Worm (Caenorhabditis elegans) whole organism, mixed stage, embryonic: ENCODE measurements around the gene vps-41.
A peak's percentile ranks its signal among the peaks of the same experiment; 100 is the strongest.

Experiments
- M03D4.4 ChIP-seq: sonication (generic microtip); optimal IDR thresholded peaks from 2 replicates; lab custom pipeline; 2017; ENCODE audit warnings: mild to moderate bottlenecking, missing genetic modification characterization, missing compliant biosample characterization
- bed-3 ChIP-seq: fragments of 200-800 bp; sonication (Bioruptor generic); optimal IDR thresholded peaks from 3 replicates; lab custom pipeline; 2018; ENCODE audit warnings: mild to moderate bottlenecking, missing genetic modification characterization, moderate library complexity, missing compliant biosample characterization
- blmp-1 ChIP-seq: fragments of 150-350 bp; optimal IDR thresholded peaks from 2 replicates; lab custom pipeline; 2014; ENCODE audit warnings: missing biosample characterization, missing genetic modification characterization
- ceh-39 ChIP-seq: fragments of 150-350 bp; optimal IDR thresholded peaks from 2 replicates; lab custom pipeline; 2014; ENCODE audit warnings: missing biosample characterization, missing genetic modification characterization
- ceh-43 ChIP-seq: fragments of 200-800 bp; sonication (Bioruptor generic); optimal IDR thresholded peaks from 2 replicates; lab custom pipeline; 2018; ENCODE audit warnings: mild to moderate bottlenecking, missing genetic modification characterization, moderate library complexity, missing compliant biosample characterization
- ceh-83 ChIP-seq: fragments of 200-800 bp; sonication (Bioruptor generic); optimal IDR thresholded peaks from 2 replicates; lab custom pipeline; 2018; ENCODE audit warnings: mild to moderate bottlenecking, missing genetic modification characterization, missing compliant biosample characterization
- ces-1 ChIP-seq: fragments of 150-350 bp; optimal IDR thresholded peaks from 2 replicates; lab custom pipeline; 2014; ENCODE audit warnings: missing biosample characterization, missing genetic modification reagents, missing genetic modification characterization
- cnd-1 ChIP-seq: fragments of 200-800 bp; sonication (Bioruptor generic); optimal IDR thresholded peaks from 2 replicates; lab custom pipeline; 2018; ENCODE audit warnings: mild to moderate bottlenecking, missing genetic modification characterization, missing compliant biosample characterization
- drap-1 ChIP-seq: fragments of 200-800 bp; sonication (Bioruptor generic); optimal IDR thresholded peaks from 3 replicates; lab custom pipeline; 2018; ENCODE audit warnings: mild to moderate bottlenecking, missing genetic modification characterization, missing compliant biosample characterization
- elt-1 ChIP-seq: sonication (generic microtip); optimal IDR thresholded peaks from 2 replicates; lab custom pipeline; 2017; ENCODE audit warnings: missing genetic modification characterization, mild to moderate bottlenecking, missing compliant biosample characterization, antibody characterized with exemption, moderate library complexity, borderline replicate concordance; ENCODE audit not compliant: insufficient read depth
- elt-3 ChIP-seq: fragments of 150-350 bp; optimal IDR thresholded peaks from 2 replicates; lab custom pipeline; 2014; ENCODE audit warnings: missing biosample characterization, missing genetic modification characterization
- flh-1 ChIP-seq: fragments of 200-800 bp; sonication (Bioruptor generic); optimal IDR thresholded peaks from 2 replicates; lab custom pipeline; 2018; ENCODE audit warnings: mild to moderate bottlenecking, missing genetic modification characterization, moderate library complexity, missing compliant biosample characterization
- ham-2 ChIP-seq: fragments of 200-800 bp; sonication (Bioruptor generic); optimal IDR thresholded peaks from 2 replicates; lab custom pipeline; 2018; ENCODE audit warnings: mild to moderate bottlenecking, missing genetic modification characterization, missing compliant biosample characterization
- hlh-1 ChIP-seq: fragments of 150-350 bp; optimal IDR thresholded peaks from 2 replicates; lab custom pipeline; 2014; ENCODE audit warnings: missing biosample characterization, missing genetic modification reagents, missing genetic modification characterization
- lin-13 ChIP-seq: fragments of 150-350 bp; optimal IDR thresholded peaks from 2 replicates; lab custom pipeline; 2014; ENCODE audit warnings: missing biosample characterization, missing genetic modification characterization
- lin-32 ChIP-seq: fragments of 200-800 bp; sonication (Bioruptor generic); optimal IDR thresholded peaks from 2 replicates; lab custom pipeline; 2018; ENCODE audit warnings: mild to moderate bottlenecking, missing genetic modification characterization, missing compliant biosample characterization
- lsy-2 ChIP-seq: fragments of 150-350 bp; optimal IDR thresholded peaks from 2 replicates; lab custom pipeline; 2014; ENCODE audit warnings: missing biosample characterization, missing genetic modification characterization
- mab-5 ChIP-seq: fragments of 150-350 bp; optimal IDR thresholded peaks from 2 replicates; lab custom pipeline; 2014; ENCODE audit warnings: missing biosample characterization, missing genetic modification characterization
- mep-1 ChIP-seq: fragments of 150-350 bp; optimal IDR thresholded peaks from 2 replicates; lab custom pipeline; 2017; ENCODE audit warnings: missing biosample characterization, missing genetic modification reagents, missing genetic modification characterization, inconsistent platforms
- mls-2 ChIP-seq: sonication (generic microtip); optimal IDR thresholded peaks from 2 replicates; lab custom pipeline; 2016; ENCODE audit warnings: mild to moderate bottlenecking, missing genetic modification characterization, moderate library complexity, missing compliant biosample characterization
- nhr-12 ChIP-seq: fragments of 150-350 bp; optimal IDR thresholded peaks from 2 replicates; lab custom pipeline; 2014; ENCODE audit warnings: missing biosample characterization, missing genetic modification characterization
- nhr-2 ChIP-seq: fragments of 150-350 bp; optimal IDR thresholded peaks from 2 replicates; lab custom pipeline; 2014; ENCODE audit warnings: missing biosample characterization, missing genetic modification characterization
- nhr-237 ChIP-seq: fragments of 150-350 bp; optimal IDR thresholded peaks from 2 replicates; lab custom pipeline; 2014; ENCODE audit warnings: missing biosample characterization, missing genetic modification characterization
- nhr-28 ChIP-seq: fragments of 150-350 bp; optimal IDR thresholded peaks from 2 replicates; lab custom pipeline; 2014; ENCODE audit warnings: missing biosample characterization, missing genetic modification characterization
- nhr-76 ChIP-seq: sonication (generic microtip); optimal IDR thresholded peaks from 2 replicates; lab custom pipeline; 2017; ENCODE audit warnings: missing biosample characterization, missing genetic modification characterization
- pha-4 ChIP-seq: fragments of 150-350 bp; optimal IDR thresholded peaks from 2 replicates; lab custom pipeline; 2018; ENCODE audit warnings: missing biosample characterization, missing genetic modification reagents, missing genetic modification characterization
- sem-2 ChIP-seq: fragments of 200-800 bp; sonication (Bioruptor generic); optimal IDR thresholded peaks from 2 replicates; lab custom pipeline; 2018; ENCODE audit warnings: mild to moderate bottlenecking, missing genetic modification characterization, missing compliant biosample characterization
- snpc-4 ChIP-seq: fragments of 150-350 bp; optimal IDR thresholded peaks from 2 replicates; lab custom pipeline; 2014; ENCODE audit warnings: missing biosample characterization, missing genetic modification characterization
- sptf-1 ChIP-seq: sonication (generic microtip); optimal IDR thresholded peaks from 2 replicates; lab custom pipeline; 2017; ENCODE audit warnings: mild to moderate bottlenecking, missing genetic modification characterization, moderate library complexity, missing compliant biosample characterization
- tbx-8 ChIP-seq: fragments of 200-800 bp; sonication (Bioruptor generic); optimal IDR thresholded peaks from 2 replicates; lab custom pipeline; 2018; ENCODE audit warnings: mild to moderate bottlenecking, missing genetic modification characterization, moderate library complexity, missing compliant biosample characterization
- unc-120 ChIP-seq: sonication (generic microtip); optimal IDR thresholded peaks from 2 replicates; lab custom pipeline; 2017; ENCODE audit warnings: missing genetic modification characterization, missing compliant biosample characterization; ENCODE audit not compliant: poor library complexity, severe bottlenecking
- unc-39 ChIP-seq: fragments of 150-350 bp; optimal IDR thresholded peaks from 2 replicates; lab custom pipeline; 2014; ENCODE audit warnings: missing biosample characterization, missing genetic modification characterization
- unc-62 ChIP-seq: fragments of 150-350 bp; optimal IDR thresholded peaks from 2 replicates; lab custom pipeline; 2014; ENCODE audit warnings: missing biosample characterization, missing genetic modification reagents, missing genetic modification characterization
- zip-8 ChIP-seq: fragments of 150-350 bp; optimal IDR thresholded peaks from 2 replicates; lab custom pipeline; 2014; ENCODE audit warnings: missing biosample characterization, missing genetic modification characterization
- ztf-11 ChIP-seq: fragments of 150-350 bp; optimal IDR thresholded peaks from 2 replicates; lab custom pipeline; 2014; ENCODE audit warnings: missing biosample characterization, missing genetic modification characterization

The vps-41 gene

DNA sequence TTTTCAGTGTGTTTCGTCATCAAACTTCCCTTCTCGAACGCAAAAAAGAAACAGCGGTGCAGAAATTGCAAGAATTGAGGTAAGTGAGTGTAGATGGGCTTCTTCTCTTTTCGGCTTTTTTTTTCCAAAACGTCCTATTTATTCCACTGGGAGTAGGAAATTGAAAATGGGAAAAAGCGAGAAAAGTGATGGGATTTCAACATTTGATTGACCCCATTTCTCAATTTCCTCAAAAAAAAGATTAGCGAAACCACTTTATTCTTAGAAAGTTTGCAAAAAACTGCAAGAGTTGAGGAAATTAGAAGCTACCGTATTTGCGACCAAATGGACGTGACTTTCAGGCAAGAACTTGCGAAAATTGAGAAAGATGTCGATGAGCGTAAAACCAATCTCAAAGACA is 19.9 kb downstream of the vps-41 start, which contains the start of gene ags-3:
ags-3 (minus strand) TSS at position 101 of the 400 bp plus-strand sequence.
- TF ChIP-seq nhr-76 (tag; lab: Kevin White, UChicago) (no peak), mls-2 (tag; lab: Kevin White, UChicago) (no peak), lin-32 (GFP tag; lab: Kevin White, UChicago) (no peak)

- TF ChIP-seq pha-4 (tag; lab: Kevin White, UChicago): no peak
- TF ChIP-seq ceh-83 (GFP tag; lab: Kevin White, UChicago): no peak
- TF ChIP-seq elt-3 (tag; lab: Kevin White, UChicago): no peak
- no peak for TF ChIP-seq flh-1 (GFP tag; lab: Kevin White, UChicago)
- TF ChIP-seq sptf-1 (tag; lab: Kevin White, UChicago): no peak
- no peak for TF ChIP-seq sem-2 (GFP tag; lab: Kevin White, UChicago)
- TF ChIP-seq unc-62 (GFP tag; lab: Kevin White, UChicago): no peak
- no peak for TF ChIP-seq snpc-4
- TF ChIP-seq ztf-11 (tag; lab: Kevin White, UChicago): no peak
- no peak for TF ChIP-seq blmp-1
- TF ChIP-seq M03D4.4 (tag; lab: Kevin White, UChicago): no peak
- no peak for TF ChIP-seq drap-1 (GFP tag; lab: Kevin White, UChicago)
- no peak for TF ChIP-seq mep-1 (tag; lab: Kevin White, UChicago)
- no peak for TF ChIP-seq unc-39
- TF ChIP-seq ces-1 (GFP tag; lab: Kevin White, UChicago): no peak
- no peak for TF ChIP-seq lin-13 (tag; lab: Kevin White, UChicago)
- TF ChIP-seq bed-3 (GFP tag; lab: Kevin White, UChicago): no peak
- TF ChIP-seq lin-32 (GFP tag; lab: Kevin White, UChicago): no peak
Observed at ce11 chrX:5309622-5310021, 26.0 kb downstream of the vps-41 start.

ce11 chrX:5311174-5311573 is 27.5 kb downstream of the vps-41 start:
- TF ChIP-seq ceh-39 (tag; lab: Kevin White, UChicago) (no peak), snpc-4 (no peak), mls-2 (tag; lab: Kevin White, UChicago) (no peak), ztf-11 (tag; lab: Kevin White, UChicago) (no peak), lsy-2 (tag; lab: Kevin White, UChicago) (no peak)

DNA sequence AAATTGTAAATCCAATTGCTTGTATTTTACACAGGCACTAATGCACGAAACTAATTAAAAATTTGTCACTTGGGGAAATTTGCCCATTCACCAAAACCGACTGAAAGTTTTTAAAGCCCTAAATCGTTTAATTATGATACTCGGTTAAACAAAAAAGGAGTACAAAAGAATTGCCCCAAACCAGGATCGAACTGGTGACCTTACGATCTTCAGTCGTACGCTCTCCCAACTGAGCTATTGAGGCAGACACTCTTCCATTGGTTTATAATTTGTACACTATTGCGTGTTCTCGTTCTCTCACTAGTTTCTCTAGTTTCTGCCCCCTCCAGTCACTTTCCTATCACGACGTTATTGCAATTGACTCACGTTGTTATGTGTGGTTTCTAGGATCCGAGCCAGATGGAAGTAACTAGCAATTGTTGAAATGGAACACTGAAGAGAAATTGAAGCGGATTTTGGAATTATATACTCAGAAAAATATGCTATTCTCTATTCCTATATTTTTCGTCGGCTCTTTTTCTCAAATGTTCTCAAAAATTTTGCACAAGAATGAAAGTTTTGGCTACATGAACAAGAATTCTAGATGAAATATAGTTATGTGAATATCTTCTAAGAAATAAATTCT is 35.7 kb downstream of the vps-41 start:
- TF ChIP-seq cnd-1 (tag; lab: Kevin White, UChicago) (peak; percentile 76), unc-120 (tag; lab: Kevin White, UChicago) (peak; percentile 84), tbx-8 (GFP tag; lab: Kevin White, UChicago) (peak; percentile 62), mep-1 (tag; lab: Kevin White, UChicago) (peak; percentile 25), pha-4 (tag; lab: Kevin White, UChicago) (peak; percentile 15), sem-2 (GFP tag; lab: Kevin White, UChicago) (peak; percentile 75), snpc-4 (no peak), lin-32 (GFP tag; lab: Kevin White, UChicago) (peak; percentile 72), mab-5 (tag; lab: Kevin White, UChicago) (no peak), ztf-11 (tag; lab: Kevin White, UChicago) (no peak), ces-1 (GFP tag; lab: Kevin White, UChicago) (no peak), sptf-1 (tag; lab: Kevin White, UChicago) (peak; percentile 83), unc-62 (GFP tag; lab: Kevin White, UChicago) (peak; percentile 30), lin-13 (tag; lab: Kevin White, UChicago) (no peak), nhr-28 (no peak), ham-2 (GFP tag; lab: Kevin White, UChicago) (peak; percentile 65), mls-2 (tag; lab: Kevin White, UChicago) (peak; percentile 72), nhr-12 (no peak), lsy-2 (tag; lab: Kevin White, UChicago) (no peak), nhr-2 (tag; lab: Kevin White, UChicago) (no peak), M03D4.4 (tag; lab: Kevin White, UChicago) (peak; percentile 79), zip-8 (tag; lab: Kevin White, UChicago) (no peak), ceh-39 (tag; lab: Kevin White, UChicago) (no peak), nhr-237 (tag; lab: Kevin White, UChicago) (no peak), ceh-43 (GFP tag; lab: Kevin White, UChicago) (peak; percentile 86), bed-3 (GFP tag; lab: Kevin White, UChicago) (peak; percentile 72), drap-1 (GFP tag; lab: Kevin White, UChicago) (peak; percentile 85), elt-3 (tag; lab: Kevin White, UChicago) (no peak), flh-1 (GFP tag; lab: Kevin White, UChicago) (peak; percentile 53), blmp-1 (no peak), unc-39 (no peak), ceh-83 (GFP tag; lab: Kevin White, UChicago) (peak; percentile 86), elt-1 (tag; lab: Kevin White, UChicago) (no peak), nhr-76 (tag; lab: Kevin White, UChicago) (no peak), hlh-1 (tag; lab: Kevin White, UChicago) (peak; percentile 19)
